Worm (Caenorhabditis elegans): Measurements from ENCODE around the gene R160.2.

R160.2 gene

ce11 chrX:4368800-4369199, 7.9 kb downstream of the R160.2 start, which contains the start of gene R160.4:
Gene R160.4 (minus strand): TSS chrX:4368900.
- TF ChIP-seq hmbx-1 (tag; optimal IDR thresholded peaks at IDR 0.05) = no peak
- no peak for TF ChIP-seq aly-1 (tag; optimal IDR thresholded peaks at IDR 0.05)
- no peak for TF ChIP-seq ceh-13 (GFP tag; optimal IDR thresholded peaks at IDR 0.05)
- TF ChIP-seq tbx-37 (GFP tag; conservative IDR thresholded peaks at IDR 0.05) = no peak
- no peak for TF ChIP-seq hmg-4 (GFP tag; optimal IDR thresholded peaks at IDR 0.05)
- TF ChIP-seq sea-1 (GFP tag; conservative IDR thresholded peaks at IDR 0.05) = no peak
- TF ChIP-seq hnd-1 (tag; optimal IDR thresholded peaks at IDR 0.05) = no peak
- no peak for TF ChIP-seq scrt-1 (GFP tag; IDR thresholded peaks at IDR 0.05)
- no peak for TF ChIP-seq pes-1 (GFP tag; IDR thresholded peaks at IDR 0.05)
- no peak for TF ChIP-seq flt-1 (GFP tag; IDR thresholded peaks at IDR 0.05)
- no peak for TF ChIP-seq ama-1 (optimal IDR thresholded peaks at IDR 0.05)
- TF ChIP-seq ceh-36 (tag; optimal IDR thresholded peaks at IDR 0.05) = no peak
- no peak for TF ChIP-seq B0310.2 (tag; optimal IDR thresholded peaks at IDR 0.05)
- no peak for TF ChIP-seq tra-4 (tag; optimal IDR thresholded peaks at IDR 0.05)
- no peak for TF ChIP-seq ets-7 (tag; optimal IDR thresholded peaks at IDR 0.05)
- TF ChIP-seq F13C5.2 (tag; optimal IDR thresholded peaks at IDR 0.05) = no peak
- no peak for TF ChIP-seq tbx-11 (GFP tag; IDR thresholded peaks at IDR 0.05)

DNA sequence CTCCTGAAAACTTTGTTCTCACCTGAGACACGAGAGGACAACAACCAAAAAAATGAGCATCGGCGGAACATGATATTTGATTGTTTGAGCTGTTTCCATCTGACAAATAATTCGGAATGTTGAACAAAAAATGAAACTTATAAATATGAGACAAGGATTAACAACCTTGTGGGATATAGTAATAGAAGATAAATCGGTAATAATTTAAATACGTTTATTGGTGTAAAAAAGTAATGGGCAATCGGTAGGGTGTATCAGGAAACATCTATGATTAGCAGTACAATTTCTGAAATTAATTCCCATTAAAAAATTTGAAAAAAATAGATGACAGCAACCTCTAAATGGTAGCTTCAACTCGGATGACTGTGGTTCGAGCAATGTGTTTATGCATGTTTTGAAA, 9.3 kb downstream of the R160.2 start, which contains the start of gene R160.10:
Gene R160.10 (minus strand): TSS at position 101 of the 400 bp plus-strand sequence.
- TF ChIP-seq pes-1 (GFP tag; IDR thresholded peaks at IDR 0.05) (no peak), sea-1 (GFP tag; conservative IDR thresholded peaks at IDR 0.05) (no peak), hmg-4 (GFP tag; optimal IDR thresholded peaks at IDR 0.05) (no peak), flt-1 (GFP tag; IDR thresholded peaks at IDR 0.05) (no peak)

DNA sequence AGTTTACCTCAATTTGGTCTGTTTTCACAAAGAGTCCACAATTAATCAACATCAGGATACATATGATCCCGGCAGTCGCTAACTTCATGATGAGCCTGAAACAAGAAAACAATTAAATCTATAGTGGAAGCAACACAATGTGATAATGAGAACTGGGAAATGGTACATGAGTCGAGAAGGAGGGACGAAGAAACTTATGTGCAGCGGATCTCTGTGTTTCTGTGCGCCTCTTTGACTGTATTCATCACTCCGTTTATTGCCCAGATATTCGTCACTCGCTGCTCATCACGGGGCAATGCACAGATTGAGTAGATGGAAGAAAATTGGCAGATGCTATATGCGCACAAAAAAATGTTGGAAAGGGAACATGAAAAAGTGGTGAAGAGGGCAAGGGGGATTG, 10.5 kb downstream of the R160.2 start, which contains the start of gene R160.3:
Gene R160.3 (minus strand): TSS at position 101 of the 400 bp plus-strand sequence.
- TF ChIP-seq pes-1 (GFP tag; IDR thresholded peaks at IDR 0.05) (no peak), tbx-37 (GFP tag; conservative IDR thresholded peaks at IDR 0.05) (no peak)

DNA sequence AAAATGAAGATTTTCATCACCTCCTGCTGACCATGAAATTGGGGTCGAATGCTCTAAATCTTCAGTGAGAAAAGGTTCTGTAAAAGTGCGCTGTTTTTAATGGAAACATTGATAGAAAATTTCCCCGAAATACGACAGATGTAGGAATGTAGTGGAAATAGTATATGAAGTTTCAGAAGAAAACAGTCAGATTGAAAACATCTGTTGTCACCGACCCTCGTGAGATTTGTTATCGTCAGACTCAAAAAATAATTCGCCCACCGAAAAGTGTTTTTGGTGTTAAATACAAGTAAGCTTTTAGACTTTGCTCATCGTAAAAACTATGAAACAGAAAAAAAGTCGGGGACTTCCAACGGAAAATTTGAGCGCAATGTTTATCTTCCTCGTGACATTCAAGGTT, 11.8 kb downstream of the R160.2 start, which contains the start of gene F14H12.8:
Gene F14H12.8 (minus strand): TSS at position 101 of the 400 bp plus-strand sequence.
- TF ChIP-seq pes-1 (GFP tag; IDR thresholded peaks at IDR 0.05) = no peak
- no peak for TF ChIP-seq ets-7 (tag; optimal IDR thresholded peaks at IDR 0.05)
- TF ChIP-seq B0310.2 (tag; optimal IDR thresholded peaks at IDR 0.05) = no peak
- no peak for TF ChIP-seq ceh-13 (GFP tag; optimal IDR thresholded peaks at IDR 0.05)

- TF ChIP-seq tra-4 (tag; optimal IDR thresholded peaks at IDR 0.05) (no peak), sea-1 (GFP tag; conservative IDR thresholded peaks at IDR 0.05) (no peak), hmbx-1 (tag; optimal IDR thresholded peaks at IDR 0.05) (no peak), B0310.2 (tag; optimal IDR thresholded peaks at IDR 0.05) (no peak), ceh-36 (tag; optimal IDR thresholded peaks at IDR 0.05) (no peak), pes-1 (GFP tag; IDR thresholded peaks at IDR 0.05) (no peak), flt-1 (GFP tag; IDR thresholded peaks at IDR 0.05) (no peak), ama-1 (optimal IDR thresholded peaks at IDR 0.05) (no peak), F13C5.2 (tag; optimal IDR thresholded peaks at IDR 0.05) (no peak), hmg-4 (GFP tag; optimal IDR thresholded peaks at IDR 0.05) (no peak), tbx-37 (GFP tag; conservative IDR thresholded peaks at IDR 0.05) (no peak), ceh-13 (GFP tag; optimal IDR thresholded peaks at IDR 0.05) (no peak), aly-1 (tag; optimal IDR thresholded peaks at IDR 0.05) (no peak), hnd-1 (tag; optimal IDR thresholded peaks at IDR 0.05) (no peak), scrt-1 (GFP tag; IDR thresholded peaks at IDR 0.05) (no peak), ets-7 (tag; optimal IDR thresholded peaks at IDR 0.05) (no peak)
Measured at ce11 chrX:4363200-4363599, 13.5 kb downstream of the R160.2 start, which contains the start of gene F14H12.17. Gene F14H12.17 (minus strand): TSS chrX:4363300.

ce11 chrX:4362522-4362921, 14.2 kb downstream of the R160.2 start, which contains the start of gene F14H12.7:
Gene F14H12.7 (minus strand): TSS chrX:4362622.
- TF ChIP-seq scrt-1 (GFP tag; IDR thresholded peaks at IDR 0.05) = no peak
- TF ChIP-seq hmbx-1 (tag; optimal IDR thresholded peaks at IDR 0.05) = no peak
- TF ChIP-seq ama-1 (optimal IDR thresholded peaks at IDR 0.05) = no peak
- no peak for TF ChIP-seq tbx-37 (GFP tag; conservative IDR thresholded peaks at IDR 0.05)
- no peak for TF ChIP-seq ceh-36 (tag; optimal IDR thresholded peaks at IDR 0.05)
- TF ChIP-seq aly-1 (tag; optimal IDR thresholded peaks at IDR 0.05) = no peak
- no peak for TF ChIP-seq sea-1 (GFP tag; conservative IDR thresholded peaks at IDR 0.05)
- TF ChIP-seq F13C5.2 (tag; optimal IDR thresholded peaks at IDR 0.05) = no peak
- TF ChIP-seq ceh-13 (GFP tag; optimal IDR thresholded peaks at IDR 0.05) = no peak
- TF ChIP-seq hnd-1 (tag; optimal IDR thresholded peaks at IDR 0.05) = no peak
- no peak for TF ChIP-seq hmg-4 (GFP tag; optimal IDR thresholded peaks at IDR 0.05)
- TF ChIP-seq B0310.2 (tag; optimal IDR thresholded peaks at IDR 0.05) = no peak
- no peak for TF ChIP-seq tbx-11 (GFP tag; IDR thresholded peaks at IDR 0.05)
- TF ChIP-seq ets-7 (tag; optimal IDR thresholded peaks at IDR 0.05) = no peak
- TF ChIP-seq flt-1 (GFP tag; IDR thresholded peaks at IDR 0.05) = no peak
- TF ChIP-seq tra-4 (tag; optimal IDR thresholded peaks at IDR 0.05) = no peak
- TF ChIP-seq pes-1 (GFP tag; IDR thresholded peaks at IDR 0.05) = no peak

DNA sequence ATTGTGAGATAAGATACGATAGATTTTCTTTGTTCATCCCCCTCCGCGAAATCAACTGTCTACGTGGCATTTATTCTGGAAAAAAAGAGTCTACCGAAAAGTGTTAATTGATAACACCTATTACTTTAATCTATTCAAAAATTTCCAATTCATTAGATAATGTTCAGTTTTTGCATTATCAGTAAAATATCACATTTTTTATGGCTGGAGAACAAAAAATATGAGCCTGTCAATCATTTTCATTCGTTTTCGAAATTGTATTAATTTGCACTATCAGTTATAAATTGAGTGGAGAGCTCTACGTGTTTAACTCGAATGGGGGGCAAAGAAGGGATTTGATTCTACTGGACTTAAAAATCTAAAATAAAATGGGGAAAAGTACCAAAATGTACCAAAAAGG, 17.7 kb downstream of the R160.2 start:
- TF ChIP-seq scrt-1 (GFP tag; IDR thresholded peaks at IDR 0.05) (no peak), F13C5.2 (tag; optimal IDR thresholded peaks at IDR 0.05) (no peak), ceh-13 (GFP tag; optimal IDR thresholded peaks at IDR 0.05) (no peak), ets-7 (tag; optimal IDR thresholded peaks at IDR 0.05) (no peak), tbx-37 (GFP tag; conservative IDR thresholded peaks at IDR 0.05) (no peak), ceh-36 (tag; optimal IDR thresholded peaks at IDR 0.05) (no peak)

DNA sequence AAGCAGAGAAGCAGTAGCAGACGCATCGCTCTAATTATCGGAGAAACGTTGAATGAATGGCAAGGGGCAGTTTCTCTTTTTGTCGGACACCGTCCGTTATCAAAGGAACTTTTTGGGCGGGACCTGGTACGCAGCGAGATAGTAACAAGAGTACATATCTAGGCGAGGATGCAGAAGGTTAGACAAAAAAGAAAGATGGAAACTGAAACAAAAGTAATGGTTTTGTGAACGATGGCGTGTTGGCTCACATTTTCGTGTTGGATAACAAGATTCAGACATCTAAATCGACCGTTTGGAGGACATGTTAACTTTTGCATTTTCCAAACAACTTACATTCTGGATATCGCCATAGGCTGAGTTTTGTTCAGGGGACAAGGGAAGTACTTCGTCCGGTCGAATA, 19.2 kb downstream of the R160.2 start, which contains the start of gene F14H12.6:
Gene F14H12.6 (minus strand): TSS at position 101 of the 400 bp plus-strand sequence.
- no peak for TF ChIP-seq ceh-36 (tag; optimal IDR thresholded peaks at IDR 0.05)
- no peak for TF ChIP-seq scrt-1 (GFP tag; IDR thresholded peaks at IDR 0.05)
- no peak for TF ChIP-seq B0310.2 (tag; optimal IDR thresholded peaks at IDR 0.05)
- no peak for TF ChIP-seq tbx-11 (GFP tag; IDR thresholded peaks at IDR 0.05)
- no peak for TF ChIP-seq aly-1 (tag; optimal IDR thresholded peaks at IDR 0.05)
- TF ChIP-seq ama-1 (optimal IDR thresholded peaks at IDR 0.05) = no peak
- TF ChIP-seq F13C5.2 (tag; optimal IDR thresholded peaks at IDR 0.05) = no peak
- TF ChIP-seq hmg-4 (GFP tag; optimal IDR thresholded peaks at IDR 0.05) = no peak
- TF ChIP-seq tbx-37 (GFP tag; conservative IDR thresholded peaks at IDR 0.05) = no peak
- no peak for TF ChIP-seq pes-1 (GFP tag; IDR thresholded peaks at IDR 0.05)
- no peak for TF ChIP-seq hmbx-1 (tag; optimal IDR thresholded peaks at IDR 0.05)
- no peak for TF ChIP-seq ceh-13 (GFP tag; optimal IDR thresholded peaks at IDR 0.05)
- TF ChIP-seq sea-1 (GFP tag; conservative IDR thresholded peaks at IDR 0.05) = no peak
- TF ChIP-seq hnd-1 (tag; optimal IDR thresholded peaks at IDR 0.05) = no peak
- no peak for TF ChIP-seq ets-7 (tag; optimal IDR thresholded peaks at IDR 0.05)
- no peak for TF ChIP-seq tra-4 (tag; optimal IDR thresholded peaks at IDR 0.05)
- TF ChIP-seq flt-1 (GFP tag; IDR thresholded peaks at IDR 0.05) = no peak

All from whole organism, early embryonic.